Worm (Caenorhabditis elegans) whole organism, L1 larva: ENCODE measurements around the gene F43H9.4.

ENCODE experiments used
- C16A3.4 ChIP-seq: fragments of 150-350 bp; optimal IDR thresholded peaks from 2 replicates; lab custom pipeline; 2014; ENCODE audit warnings: missing biosample characterization, missing genetic modification characterization
- F16B12.6 ChIP-seq: fragments of 150-350 bp; optimal IDR thresholded peaks from 2 replicates; lab custom pipeline; 2014; ENCODE audit warnings: missing biosample characterization, missing genetic modification characterization
- Y116A8C.19 ChIP-seq: sonication (generic microtip); optimal IDR thresholded peaks from 2 replicates; lab custom pipeline; 2016; ENCODE audit warnings: missing compliant biosample characterization, missing genetic modification characterization, borderline replicate concordance
- aly-2 ChIP-seq: fragments of 150-350 bp; optimal IDR thresholded peaks from 2 replicates; lab custom pipeline; 2014; ENCODE audit warnings: missing biosample characterization, missing genetic modification characterization
- ama-1 ChIP-seq: fragments of 150-350 bp; optimal IDR thresholded peaks from 2 replicates; lab custom pipeline; 2014
- ceh-82 ChIP-seq, 3 experiments: fragments of 150-350 bp in 1 of 3; sonication (generic microtip) in 2 of 3; optimal IDR thresholded peaks; 2 replicates each; lab custom pipeline; 2014 to 2017; ENCODE audit warnings: missing biosample characterization in 3 of 3, missing genetic modification characterization in 3 of 3
- egl-13 ChIP-seq: sonication (generic microtip); optimal IDR thresholded peaks from 2 replicates; lab custom pipeline; 2016; ENCODE audit warnings: missing genotype, missing genetic modification reagents, missing genetic modification characterization, missing compliant biosample characterization
- elt-2 ChIP-seq: sonication (generic microtip); optimal IDR thresholded peaks from 2 replicates; lab custom pipeline; 2016; ENCODE audit warnings: missing genetic modification characterization, mild to moderate bottlenecking, inconsistent platforms, missing compliant biosample characterization, missing genetic modification reagents
- ets-5 ChIP-seq: fragments of 200-800 bp; sonication (Bioruptor generic); IDR thresholded peaks from 2 replicates; pipeline ENCODE4 v1.3.6; 2022; ENCODE audit warnings: missing genetic modification characterization, missing compliant biosample characterization
- fos-1 ChIP-seq: fragments of 150-350 bp; optimal IDR thresholded peaks from 2 replicates; lab custom pipeline; 2014; ENCODE audit warnings: missing biosample characterization, missing genetic modification characterization
- hlh-17 ChIP-seq: fragments of 200-800 bp; sonication (Bioruptor generic); optimal IDR thresholded peaks from 2 replicates; lab custom pipeline; 2018; ENCODE audit warnings: missing genetic modification characterization, mild to moderate bottlenecking, missing compliant biosample characterization, moderate library complexity, borderline replicate concordance
- hlh-4 ChIP-seq: sonication (generic microtip); optimal IDR thresholded peaks from 2 replicates; lab custom pipeline; 2016; ENCODE audit warnings: mild to moderate bottlenecking, missing genetic modification characterization, missing compliant biosample characterization
- isw-1 ChIP-seq: fragments of 200-800 bp; sonication (Bioruptor generic); IDR thresholded peaks from 2 replicates; pipeline ENCODE4 v1.3.6; 2022; ENCODE audit warnings: missing genetic modification characterization, missing compliant biosample characterization
- jun-1 ChIP-seq: fragments of 150-350 bp; optimal IDR thresholded peaks from 2 replicates; lab custom pipeline; 2014; ENCODE audit warnings: missing biosample characterization, missing genetic modification reagents, missing genetic modification characterization
- lin-13 ChIP-seq: fragments of 150-350 bp; optimal IDR thresholded peaks from 2 replicates; lab custom pipeline; 2014; ENCODE audit warnings: missing biosample characterization, missing genetic modification reagents, missing genetic modification characterization
- mab-9 ChIP-seq: fragments of 200-800 bp; sonication (Bioruptor generic); IDR thresholded peaks from 2 replicates; pipeline ENCODE4 v1.3.6; 2022; ENCODE audit warnings: missing genetic modification reagents, missing genetic modification characterization, missing compliant biosample characterization
- mdl-1 ChIP-seq, 2 experiments: fragments of 150-350 bp; optimal IDR thresholded peaks; 2 replicates each; lab custom pipeline; 2014 to 2017; ENCODE audit warnings: missing biosample characterization in 2 of 2, missing genetic modification characterization in 2 of 2, inconsistent platforms in 1 of 2
- nhr-12 ChIP-seq: sonication (generic microtip); optimal IDR thresholded peaks from 2 replicates; lab custom pipeline; 2017; ENCODE audit warnings: missing biosample characterization, missing genetic modification characterization
- nhr-237 ChIP-seq: fragments of 150-350 bp; optimal IDR thresholded peaks from 2 replicates; lab custom pipeline; 2014; ENCODE audit warnings: missing biosample characterization, missing genetic modification characterization
- nhr-28 ChIP-seq: fragments of 150-350 bp; optimal IDR thresholded peaks from 2 replicates; lab custom pipeline; 2014; ENCODE audit warnings: missing biosample characterization, missing genetic modification characterization
- nhr-47 ChIP-seq: sonication (generic microtip); optimal IDR thresholded peaks from 2 replicates; lab custom pipeline; 2016; ENCODE audit warnings: mild to moderate bottlenecking, missing genetic modification characterization, moderate library complexity, missing compliant biosample characterization
- nhr-76 ChIP-seq: sonication (generic microtip); optimal IDR thresholded peaks from 2 replicates; lab custom pipeline; 2017; ENCODE audit warnings: missing biosample characterization, missing genetic modification characterization
- nhr-77 ChIP-seq: fragments of 150-350 bp; optimal IDR thresholded peaks from 2 replicates; lab custom pipeline; 2014; ENCODE audit warnings: missing biosample characterization, missing genetic modification characterization
- nhr-84 ChIP-seq: sonication (generic microtip); optimal IDR thresholded peaks from 2 replicates; lab custom pipeline; 2017; ENCODE audit warnings: missing biosample characterization, missing genetic modification characterization
- nhr-90 ChIP-seq: sonication (generic microtip); optimal IDR thresholded peaks from 2 replicates; lab custom pipeline; 2016; ENCODE audit warnings: mild to moderate bottlenecking, missing genetic modification characterization, missing compliant biosample characterization; ENCODE audit not compliant: poor library complexity
- pag-3 ChIP-seq: sonication (generic microtip); optimal IDR thresholded peaks from 2 replicates; lab custom pipeline; 2017; ENCODE audit warnings: missing genetic modification characterization, mild to moderate bottlenecking, missing compliant biosample characterization, antibody characterized with exemption, borderline replicate concordance; ENCODE audit not compliant: insufficient read depth
- pqm-1 ChIP-seq: sonication (generic microtip); optimal IDR thresholded peaks from 3 replicates; lab custom pipeline; 2017; ENCODE audit warnings: missing biosample characterization, missing genetic modification characterization
- rnt-1 ChIP-seq: sonication (generic microtip); optimal IDR thresholded peaks from 2 replicates; lab custom pipeline; 2016; ENCODE audit warnings: mild to moderate bottlenecking, missing genetic modification characterization, moderate library complexity, missing compliant biosample characterization
- snu-23 ChIP-seq: sonication (generic microtip); optimal IDR thresholded peaks from 2 replicates; lab custom pipeline; 2016; ENCODE audit warnings: missing genetic modification characterization, missing compliant biosample characterization
- sox-4 ChIP-seq: sonication (generic microtip); optimal IDR thresholded peaks from 2 replicates; lab custom pipeline; 2016; ENCODE audit warnings: missing genetic modification characterization, missing compliant biosample characterization
- sup-37 ChIP-seq: fragments of 200-800 bp; sonication (Bioruptor generic); optimal IDR thresholded peaks from 2 replicates; lab custom pipeline; 2018; ENCODE audit warnings: mild to moderate bottlenecking, missing genetic modification characterization, missing compliant biosample characterization
- unc-130 ChIP-seq: fragments of 150-350 bp; optimal IDR thresholded peaks from 2 replicates; lab custom pipeline; 2017; ENCODE audit warnings: missing biosample characterization, missing genetic modification characterization, inconsistent platforms
- unc-30 ChIP-seq: sonication (generic microtip); optimal IDR thresholded peaks from 2 replicates; lab custom pipeline; 2017; ENCODE audit warnings: missing biosample characterization, missing genetic modification characterization
- unc-62 ChIP-seq: fragments of 150-350 bp; optimal IDR thresholded peaks from 2 replicates; lab custom pipeline; 2014; ENCODE audit warnings: missing biosample characterization, missing genetic modification reagents, missing genetic modification characterization
- zip-4 ChIP-seq: fragments of 200-800 bp; sonication (Bioruptor generic); optimal IDR thresholded peaks from 2 replicates; lab custom pipeline; 2018; ENCODE audit warnings: mild to moderate bottlenecking, missing genetic modification characterization, moderate library complexity, missing compliant biosample characterization
- ztf-11 ChIP-seq, 2 experiments: sonication (generic microtip); optimal IDR thresholded peaks; 2 replicates each; lab custom pipeline; 2016 to 2017; ENCODE audit warnings: missing genetic modification characterization in 2 of 2, missing biosample characterization in 1 of 2, missing compliant biosample characterization in 1 of 2

The F43H9.4 gene

DNA sequence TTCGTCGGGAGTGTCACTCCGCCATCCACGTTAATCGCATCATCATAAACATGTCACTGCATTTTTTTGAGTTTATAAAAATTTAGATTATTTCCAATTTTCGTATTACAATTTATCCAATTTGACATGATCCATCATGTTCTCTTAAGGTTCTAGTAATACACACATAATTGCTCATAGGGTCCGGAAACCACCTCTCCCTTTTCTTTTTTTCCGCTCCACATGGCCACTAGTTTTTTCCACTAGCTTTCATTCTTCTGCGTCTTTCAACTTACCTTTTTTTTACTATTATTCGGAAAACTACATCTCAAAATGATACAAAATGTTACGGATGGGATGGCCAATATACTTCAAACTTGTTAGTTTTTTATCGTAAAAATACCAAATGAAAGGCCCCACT lies 40.6 kb upstream of the F43H9.4 start, which contains the start of gene Y97E10AL.1:
Gene Y97E10AL.1 (plus strand): TSS at position 301 of the 400 bp plus-strand sequence.
- TF ChIP-seq jun-1 (tag; lab: Kevin White, UChicago) (no peak), nhr-237 (tag; lab: Kevin White, UChicago) (no peak), unc-30 (tag; lab: Kevin White, UChicago) (no peak), elt-2 (no peak), F16B12.6 (tag; lab: Kevin White, UChicago) (no peak), unc-62 (no peak), nhr-47 (tag; lab: Kevin White, UChicago) (no peak), Y116A8C.19 (tag; lab: Kevin White, UChicago) (no peak), nhr-28 (tag; lab: Kevin White, UChicago) (no peak), C16A3.4 (tag; lab: Kevin White, UChicago) (no peak), rnt-1 (tag; lab: Kevin White, UChicago) (no peak), fos-1 (no peak), ama-1 (no peak), zip-4 (GFP tag; lab: Kevin White, UChicago) (no peak), egl-13 (tag; lab: Kevin White, UChicago) (no peak), hlh-4 (tag; lab: Kevin White, UChicago) (no peak), mab-9 (GFP tag; lab: Robert Waterston, UW) (no peak), lin-13 (GFP tag; lab: Kevin White, UChicago) (no peak), nhr-76 (no peak), mdl-1 (tag; optimal IDR thresholded peaks at IDR 0.05; lab: Kevin White, UChicago) (no peak)

DNA sequence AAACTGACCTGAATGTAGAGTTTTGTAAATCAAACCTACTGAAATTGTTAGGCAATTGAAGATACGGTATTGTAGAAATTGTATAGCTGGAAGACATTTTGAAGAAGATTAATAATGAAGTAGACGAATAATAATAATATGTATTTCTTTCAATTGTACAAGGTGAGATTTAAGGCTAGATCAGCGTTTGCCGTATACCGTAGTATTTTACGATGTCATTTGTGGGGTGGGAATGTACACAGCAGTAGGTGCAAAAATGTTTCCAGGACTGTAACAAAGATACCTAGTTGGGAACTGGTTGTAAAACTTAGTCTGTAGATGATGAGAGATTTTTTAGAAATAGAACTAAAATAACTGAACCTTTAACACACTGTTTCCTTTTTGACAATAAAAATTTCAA lies 31.9 kb upstream of the F43H9.4 start, which contains the start of gene ceh-76:
Gene ceh-76 (minus strand): TSS at position 101 of the 400 bp plus-strand sequence.
- no peak for TF ChIP-seq unc-130 (tag; lab: Kevin White, UChicago)

DNA sequence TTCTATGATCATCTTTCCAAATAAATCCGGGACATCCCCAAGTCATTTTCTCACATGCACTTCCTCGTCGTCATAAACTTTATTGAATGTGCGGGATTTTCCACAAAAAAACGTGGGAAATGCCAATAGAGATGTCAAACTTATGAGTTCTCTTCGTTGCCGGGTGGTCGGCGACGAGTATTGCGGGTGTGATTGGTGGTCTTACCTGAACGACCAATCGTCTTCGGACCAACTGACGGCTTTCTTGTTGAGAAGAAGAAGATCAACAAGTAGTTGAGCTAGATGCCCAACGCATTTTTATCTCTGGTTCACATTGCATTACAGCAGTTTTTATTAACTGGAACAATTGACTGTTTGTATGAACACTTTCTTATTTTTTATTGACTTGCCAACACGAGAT lies 31.3 kb upstream of the F43H9.4 start:
- TF ChIP-seq snu-23 (GFP tag; lab: Kevin White, UChicago) (no peak), aly-2 (tag; lab: Kevin White, UChicago) (no peak), ceh-82 (tag; optimal IDR thresholded peaks at IDR 0.05; lab: Kevin White, UChicago) (no peak)
- TF ChIP-seq, all 84 proteins: peak for 0

DNA sequence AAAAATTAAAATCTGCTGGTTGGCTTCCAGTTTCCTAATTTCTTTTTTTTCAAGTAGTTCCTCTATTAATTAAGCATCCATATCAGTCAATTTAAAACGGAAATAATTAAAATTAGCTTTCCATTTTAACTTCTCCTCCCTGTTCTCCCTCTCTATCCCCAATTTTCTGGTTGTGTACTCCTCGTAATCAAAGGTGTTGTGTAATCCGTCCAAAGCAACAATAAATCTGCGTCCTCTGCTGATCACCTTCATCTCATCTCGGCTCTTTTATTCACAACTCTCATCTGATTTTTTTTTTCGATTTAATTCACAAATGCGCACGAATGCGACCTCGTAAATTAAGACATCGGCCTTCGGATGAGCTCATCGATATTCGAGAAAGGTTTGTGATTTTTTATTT lies 30.6 kb upstream of the F43H9.4 start, which contains the start of gene Y97E10AR.2:
Gene Y97E10AR.2 (plus strand): TSS at position 301 of the 400 bp plus-strand sequence.
- TF ChIP-seq pag-3 (tag; lab: Kevin White, UChicago) (no peak), ztf-11 (tag; optimal IDR thresholded peaks at IDR 0.05; lab: Kevin White, UChicago) (no peak), rnt-1 (tag; lab: Kevin White, UChicago) (no peak), hlh-17 (GFP tag; lab: Kevin White, UChicago) (no peak), lin-13 (GFP tag; lab: Kevin White, UChicago) (no peak), fos-1 (no peak), nhr-90 (tag; lab: Kevin White, UChicago) (no peak), nhr-77 (tag; lab: Kevin White, UChicago) (no peak), nhr-84 (tag; lab: Kevin White, UChicago) (no peak), ets-5 (GFP tag; lab: Robert Waterston, UW) (no peak), sox-4 (tag; lab: Kevin White, UChicago) (no peak), nhr-76 (no peak), ama-1 (no peak), sup-37 (no peak), isw-1 (no peak), unc-130 (tag; lab: Kevin White, UChicago) (no peak), pqm-1 (tag; lab: Kevin White, UChicago) (no peak), nhr-12 (no peak)
